Fruit fly (Drosophila melanogaster): ENCODE data around the gene Ice2.
A peak's percentile ranks its signal among the peaks of the same experiment; 100 is the strongest.

The Ice2 gene

DNA sequence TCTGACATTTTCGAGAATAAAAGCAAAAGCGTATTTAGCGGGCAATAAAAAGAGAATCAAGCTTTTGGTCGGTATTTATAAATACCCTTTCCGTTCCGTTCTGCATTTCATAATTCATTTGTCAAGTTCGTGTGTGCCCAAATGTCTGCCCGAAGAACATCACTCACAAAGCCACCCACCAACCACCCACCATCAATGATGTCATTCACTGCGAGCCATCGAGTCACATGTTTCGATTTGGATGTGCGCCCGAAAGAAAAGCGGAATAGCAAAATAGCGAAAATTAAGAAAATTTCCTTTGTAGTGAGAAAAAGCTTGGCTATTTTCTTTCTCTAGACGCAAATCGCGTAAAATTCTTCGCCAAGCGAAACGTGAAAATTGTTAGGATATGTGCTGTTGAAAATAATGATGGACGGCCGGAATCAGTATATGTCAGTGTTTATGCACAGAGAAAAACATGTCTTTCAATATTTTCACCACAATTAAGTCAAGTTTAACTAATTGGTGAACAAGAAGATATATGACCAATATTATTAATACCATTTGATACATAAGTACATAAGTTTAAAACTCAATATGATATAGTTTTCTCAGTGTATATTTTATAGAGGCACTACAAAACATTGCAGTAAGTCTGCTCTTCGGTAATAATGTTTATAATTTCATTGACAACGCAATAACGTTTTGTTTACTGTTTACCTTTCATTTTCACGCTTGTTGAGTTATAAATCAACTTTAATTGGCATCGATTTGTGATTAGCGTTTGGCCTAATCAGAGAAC, 21.3 kb downstream of the Ice2 start:
- peak; percentile 62; the same call in 1 of the 3 replicates for TF ChIP-seq eg (GFP tag; IDR thresholded peaks at IDR 0.05)
- peak; percentile 23 for TF ChIP-seq topi (GFP tag; optimal IDR thresholded peaks at IDR 0.05)
- TF ChIP-seq acj6 (GFP tag; optimal IDR thresholded peaks at IDR 0.05): peak; percentile 43
- no peak for TF ChIP-seq CG11902 (GFP tag; optimal IDR thresholded peaks at IDR 0.05)
- TF ChIP-seq CG8632 (GFP tag; optimal IDR thresholded peaks at IDR 0.05): peak; percentile 43
- no peak for TF ChIP-seq Blimp-1 (GFP tag; optimal IDR thresholded peaks at IDR 0.05)
- no peak for TF ChIP-seq lz (GFP tag; optimal IDR thresholded peaks at IDR 0.05)
- TF ChIP-seq fd59A (GFP tag; optimal IDR thresholded peaks at IDR 0.05): no peak
- no peak for TF ChIP-seq Ets96B (tag; optimal IDR thresholded peaks at IDR 0.05)
- TF ChIP-seq CG15336 (GFP tag; IDR thresholded peaks at IDR 0.05): peak; percentile 73
- TF ChIP-seq CG16779 (tag; optimal IDR thresholded peaks at IDR 0.05): no peak
- peak; percentile 48 for TF ChIP-seq CG31627 (GFP tag; optimal IDR thresholded peaks at IDR 0.05)
- no peak for TF ChIP-seq Sox15 (GFP tag; optimal IDR thresholded peaks at IDR 0.05)
- TF ChIP-seq Ets21C (GFP tag; optimal IDR thresholded peaks at IDR 0.05): peak; percentile 5
- peak; percentile 23 for TF ChIP-seq achi (GFP tag; optimal IDR thresholded peaks at IDR 0.05)
- TF ChIP-seq CG10631 (GFP tag; optimal IDR thresholded peaks at IDR 0.05): no peak
- peak; percentile 47 for TF ChIP-seq Met (GFP tag; optimal IDR thresholded peaks at IDR 0.05)
- TF ChIP-seq dsx (GFP tag; optimal IDR thresholded peaks at IDR 0.05; ENCODE audit: poor library complexity, severe bottlenecking): no peak
- no peak for TF ChIP-seq CG6808 (GFP tag; optimal IDR thresholded peaks at IDR 0.05)
- no peak for TF ChIP-seq CG8319 (GFP tag; optimal IDR thresholded peaks at IDR 0.05)
- peak; percentile 8 for TF ChIP-seq Sox102F (GFP tag; optimal IDR thresholded peaks at IDR 0.05)
- TF ChIP-seq spab (GFP tag; optimal IDR thresholded peaks at IDR 0.05): no peak
- TF ChIP-seq OdsH (GFP tag; optimal IDR thresholded peaks at IDR 0.05): peak; percentile 45
- TF ChIP-seq Sox14 (GFP tag; optimal IDR thresholded peaks at IDR 0.05): peak; percentile 13
- no peak for TF ChIP-seq CG11762 (GFP tag; optimal IDR thresholded peaks at IDR 0.05; ENCODE audit: insufficient read depth)
- TF ChIP-seq vri (GFP tag; optimal IDR thresholded peaks at IDR 0.05): peak; percentile 35
- peak; percentile 30 for TF ChIP-seq Hr39 (GFP tag; optimal IDR thresholded peaks at IDR 0.05)
- TF ChIP-seq CG7368 (GFP tag; optimal IDR thresholded peaks at IDR 0.05): no peak
- TF ChIP-seq CG3032 (tag; optimal IDR thresholded peaks at IDR 0.05): peak; percentile 4
- no peak for TF ChIP-seq CG3919 (GFP tag; optimal IDR thresholded peaks at IDR 0.05)
- no peak for TF ChIP-seq CG6276 (GFP tag; optimal IDR thresholded peaks at IDR 0.05)
- TF ChIP-seq CG6163 (GFP tag; IDR thresholded peaks at IDR 0.05): 0 out of 3 replicates have a peak, but pooled peaks have one; percentile 15
- peak; percentile 52; the same call in 2 of the 3 replicates for TF ChIP-seq CG8119 (GFP tag; IDR thresholded peaks at IDR 0.05)
- peak; percentile 27 for TF ChIP-seq pdm3 (GFP tag; optimal IDR thresholded peaks at IDR 0.05)
- no peak for TF ChIP-seq dac (GFP tag; optimal IDR thresholded peaks at IDR 0.05)
- TF ChIP-seq Eip78C (GFP tag): peak; percentile 55
- TF ChIP-seq salr (GFP tag; optimal IDR thresholded peaks at IDR 0.05): no peak
- TF ChIP-seq CG1621 (tag; optimal IDR thresholded peaks at IDR 0.05): no peak
- peak; percentile 57 for TF ChIP-seq esn (GFP tag; optimal IDR thresholded peaks at IDR 0.05)
- no peak for TF ChIP-seq fkh (GFP tag; optimal IDR thresholded peaks at IDR 0.05)
- TF ChIP-seq CG9139 (GFP tag; optimal IDR thresholded peaks at IDR 0.05): no peak
- TF ChIP-seq net (GFP tag; optimal IDR thresholded peaks at IDR 0.05): peak; percentile 40
- TF ChIP-seq Eip75B (GFP tag; optimal IDR thresholded peaks at IDR 0.05): no peak
- TF ChIP-seq Eip93F (GFP tag; optimal IDR thresholded peaks at IDR 0.05): no peak
- TF ChIP-seq CG4318 (GFP tag; optimal IDR thresholded peaks at IDR 0.05): no peak
- no peak for TF ChIP-seq CG6854 (GFP tag; optimal IDR thresholded peaks at IDR 0.05)
- no peak for TF ChIP-seq CG10669 (GFP tag; optimal IDR thresholded peaks at IDR 0.05)
- TF ChIP-seq CG6792 (GFP tag; optimal IDR thresholded peaks at IDR 0.05): no peak
- peak; percentile 32 for TF ChIP-seq CG32006 (GFP tag; optimal IDR thresholded peaks at IDR 0.05)
- peak; percentile 58 for TF ChIP-seq Hr4 (GFP tag; optimal IDR thresholded peaks at IDR 0.05)
